Fruit fly (Drosophila melanogaster): ENCODE data around the gene CG9922.

The CG9922 gene

dm6 chr3R:14031531-14032414, 4.4 kb downstream of the CG9922 start, which contains the start of the genes rdx and CG3061 (continued):
- TF ChIP-seq nau (GFP tag; optimal IDR thresholded peaks at IDR 0.05) (no peak), pum (GFP tag; optimal IDR thresholded peaks at IDR 0.05) (no peak), bbx (GFP tag; IDR thresholded peaks at IDR 0.05; ENCODE audit: partially characterized antibody) (no peak; the same call in 1 of the 2 replicates), CG15073 (GFP tag; optimal IDR thresholded peaks at IDR 0.05) (no peak), Atf3 (GFP tag; optimal IDR thresholded peaks at IDR 0.05) (no peak)

- TF ChIP-seq CG11085 (GFP tag; IDR thresholded peaks at IDR 0.05) (no peak), CG11093 (GFP tag; IDR thresholded peaks at IDR 0.05) (no peak), CG2678 (tag; optimal IDR thresholded peaks at IDR 0.05) (peak; percentile 2), CG3065 (GFP tag; optimal IDR thresholded peaks at IDR 0.05) (no peak), YL-1 (GFP tag; optimal IDR thresholded peaks at IDR 0.05) (no peak), chm (GFP tag; IDR thresholded peaks at IDR 0.05) (no peak), grau (tag; optimal IDR thresholded peaks at IDR 0.05) (no peak), exex (tag; optimal IDR thresholded peaks at IDR 0.05) (peak; percentile 96), CkIIα-i1 (GFP tag; IDR thresholded peaks at IDR 0.05) (no peak), fd64A (GFP tag; optimal IDR thresholded peaks at IDR 0.05) (peak; percentile 3), CG1233 (GFP tag; optimal IDR thresholded peaks at IDR 0.05) (peak; percentile 32), CG15479 (GFP tag; optimal IDR thresholded peaks at IDR 0.05) (peak; percentile 77), BtbVII (GFP tag; optimal IDR thresholded peaks at IDR 0.05) (peak; percentile 44), CG10543 (GFP tag; optimal IDR thresholded peaks at IDR 0.05) (peak; percentile 47), CG15601 (tag; optimal IDR thresholded peaks at IDR 0.05) (peak; percentile 11), phol (tag; optimal IDR thresholded peaks at IDR 0.05) (no peak), CG2712 (tag; optimal IDR thresholded peaks at IDR 0.05) (no peak), insv (GFP tag; optimal IDR thresholded peaks at IDR 0.05) (no peak), CG32532 (GFP tag; IDR thresholded peaks at IDR 0.05) (peak; percentile 18; the same call in 1 of the 2 replicates), mirr (GFP tag; optimal IDR thresholded peaks at IDR 0.05) (peak; percentile 57), hb (GFP tag; IDR thresholded peaks at IDR 0.05; ENCODE audit: partially characterized antibody) (no peak), Stat92E (GFP tag; optimal IDR thresholded peaks at IDR 0.05) (no peak), cwo (GFP tag; optimal IDR thresholded peaks at IDR 0.05) (peak; percentile 3), H15 (GFP tag; IDR thresholded peaks at IDR 0.05) (no peak), sens (GFP tag) (peak; percentile 65), CG10959 (GFP tag; IDR thresholded peaks at IDR 0.05) (no peak), grn (GFP tag; optimal IDR thresholded peaks at IDR 0.05) (peak; percentile 75), sug (tag; optimal IDR thresholded peaks at IDR 0.05) (peak; percentile 95), ATbp (GFP tag; optimal IDR thresholded peaks at IDR 0.05) (peak; percentile 3), CG2889 (GFP tag; IDR thresholded peaks at IDR 0.05) (no peak), CG8290 (GFP tag; optimal IDR thresholded peaks at IDR 0.05) (no peak), CG8290 (tag; optimal IDR thresholded peaks at IDR 0.05) (peak in 1 of 2 experiments; percentile 46), CG34376 (GFP tag; optimal IDR thresholded peaks at IDR 0.05) (peak; percentile 89), zen (tag; optimal IDR thresholded peaks at IDR 0.05) (peak; percentile 47), NC2β (GFP tag; optimal IDR thresholded peaks at IDR 0.05) (peak; percentile 15), CG18599 (GFP tag; optimal IDR thresholded peaks at IDR 0.05) (peak; percentile 4), Deaf1 (tag; optimal IDR thresholded peaks at IDR 0.05) (peak; percentile 42), CG14710 (tag; optimal IDR thresholded peaks at IDR 0.05) (no peak), unc-4 (GFP tag; IDR thresholded peaks at IDR 0.05; ENCODE audit: partially characterized antibody) (no peak), org-1 (GFP tag; optimal IDR thresholded peaks at IDR 0.05) (peak; percentile 20), HmgZ (tag; optimal IDR thresholded peaks at IDR 0.05) (peak; percentile 35), Med (GFP tag) (peak; percentile 85)
These were observed 7.3 kb downstream of the CG9922 start, which contains the start of gene Cyp6d5 for dm6 chr3R:14028873-14029369. TSS of gene Cyp6d5 (plus strand) at chr3R:14029228.
